Worm (Caenorhabditis elegans) whole organism, L2 larva: ENCODE data around the gene set-31.

ENCODE experiments used
- C34F6.9 ChIP-seq: fragments of 150-350 bp; optimal IDR thresholded peaks from 2 replicates; lab custom pipeline; 2014; ENCODE audit warnings: missing biosample characterization, missing genetic modification characterization
- F13H6.1 ChIP-seq: sonication (generic microtip); optimal IDR thresholded peaks from 2 replicates; lab custom pipeline; 2016; ENCODE audit warnings: missing genetic modification characterization, missing compliant biosample characterization
- R02D3.7 ChIP-seq: fragments of 150-350 bp; optimal IDR thresholded peaks from 2 replicates; lab custom pipeline; 2014; ENCODE audit warnings: missing biosample characterization, missing genetic modification characterization
- Y55F3AM.14 ChIP-seq: fragments of 200-800 bp; sonication (Bioruptor generic); optimal IDR thresholded peaks from 2 replicates; lab custom pipeline; 2018; ENCODE audit warnings: mild to moderate bottlenecking, missing genetic modification characterization, missing compliant biosample characterization
- ZK546.5 ChIP-seq: sonication (generic microtip); optimal IDR thresholded peaks from 2 replicates; lab custom pipeline; 2017; ENCODE audit warnings: missing biosample characterization, missing genetic modification characterization
- alr-1 ChIP-seq: fragments of 150-350 bp; optimal IDR thresholded peaks from 2 replicates; lab custom pipeline; 2014; ENCODE audit warnings: missing biosample characterization, missing genetic modification characterization
- aly-2 ChIP-seq: fragments of 150-350 bp; optimal IDR thresholded peaks from 2 replicates; lab custom pipeline; 2014; ENCODE audit warnings: missing biosample characterization, missing genetic modification characterization
- ama-1 ChIP-seq: fragments of 150-350 bp; optimal IDR thresholded peaks from 2 replicates; lab custom pipeline; 2018; ENCODE audit warnings: inconsistent platforms
- blmp-1 ChIP-seq: sonication (generic microtip); optimal IDR thresholded peaks from 2 replicates; lab custom pipeline; 2017; ENCODE audit warnings: missing genetic modification characterization, mild to moderate bottlenecking, missing compliant biosample characterization, antibody characterized with exemption, moderate library complexity; ENCODE audit not compliant: insufficient read depth
- ceh-16 ChIP-seq: fragments of 150-350 bp; optimal IDR thresholded peaks from 2 replicates; lab custom pipeline; 2014; ENCODE audit warnings: missing biosample characterization, missing genetic modification characterization
- ceh-82 ChIP-seq: fragments of 150-350 bp; optimal IDR thresholded peaks from 2 replicates; lab custom pipeline; 2014; ENCODE audit warnings: missing biosample characterization, missing genetic modification characterization
- crh-2 ChIP-seq: sonication (generic microtip); optimal IDR thresholded peaks from 2 replicates; lab custom pipeline; 2017; ENCODE audit warnings: missing biosample characterization, missing genetic modification characterization
- dmd-4 ChIP-seq: sonication (generic microtip); optimal IDR thresholded peaks from 2 replicates; lab custom pipeline; 2017; ENCODE audit warnings: missing biosample characterization, missing genetic modification characterization
- egl-27 ChIP-seq: sonication (generic microtip); optimal IDR thresholded peaks from 3 replicates; lab custom pipeline; 2017; ENCODE audit warnings: missing biosample characterization, missing genetic modification reagents, missing genetic modification characterization
- elt-1 ChIP-seq: fragments of 150-350 bp; optimal IDR thresholded peaks from 2 replicates; lab custom pipeline; 2014; ENCODE audit warnings: missing biosample characterization, missing genetic modification characterization
- elt-3 ChIP-seq: sonication (generic microtip); optimal IDR thresholded peaks from 2 replicates; lab custom pipeline; 2017; ENCODE audit warnings: missing biosample characterization, missing genetic modification characterization
- gmeb-1 ChIP-seq: fragments of 150-350 bp; optimal IDR thresholded peaks from 2 replicates; lab custom pipeline; 2014; ENCODE audit warnings: missing biosample characterization, missing genetic modification characterization
- lin-13 ChIP-seq: fragments of 150-350 bp; optimal IDR thresholded peaks from 2 replicates; lab custom pipeline; 2014; ENCODE audit warnings: missing biosample characterization, missing genetic modification reagents, missing genetic modification characterization
- lin-39 ChIP-seq: fragments of 150-350 bp; optimal IDR thresholded peaks from 2 replicates; lab custom pipeline; 2014; ENCODE audit warnings: missing biosample characterization, missing genetic modification reagents, missing genetic modification characterization
- lsy-2 ChIP-seq, 2 experiments: fragments of 150-350 bp in 1 of 2; sonication (generic microtip) in 1 of 2; optimal IDR thresholded peaks; 2 replicates each; lab custom pipeline; 2014 to 2017; ENCODE audit warnings: missing biosample characterization in 2 of 2, missing genetic modification characterization in 2 of 2
- mab-5 ChIP-seq: fragments of 150-350 bp; optimal IDR thresholded peaks from 2 replicates; lab custom pipeline; 2014; ENCODE audit warnings: missing biosample characterization, missing genetic modification characterization
- mbf-1 ChIP-seq: sonication (generic microtip); optimal IDR thresholded peaks from 2 replicates; lab custom pipeline; 2017; ENCODE audit warnings: missing biosample characterization, missing genetic modification characterization
- nhr-10 ChIP-seq: sonication (generic microtip); optimal IDR thresholded peaks from 2 replicates; lab custom pipeline; 2017; ENCODE audit warnings: missing biosample characterization, missing genetic modification characterization
- nhr-11 ChIP-seq: fragments of 150-350 bp; optimal IDR thresholded peaks from 2 replicates; lab custom pipeline; 2014; ENCODE audit warnings: missing biosample characterization, missing genetic modification characterization
- nhr-12 ChIP-seq: fragments of 150-350 bp; optimal IDR thresholded peaks from 2 replicates; lab custom pipeline; 2014; ENCODE audit warnings: missing biosample characterization, missing genetic modification characterization
- nhr-129 ChIP-seq: fragments of 150-350 bp; optimal IDR thresholded peaks from 2 replicates; lab custom pipeline; 2014; ENCODE audit warnings: missing biosample characterization, missing genetic modification characterization
- nhr-21 ChIP-seq: fragments of 150-350 bp; optimal IDR thresholded peaks from 2 replicates; lab custom pipeline; 2014; ENCODE audit warnings: missing biosample characterization, missing genetic modification characterization
- nhr-237 ChIP-seq: fragments of 150-350 bp; optimal IDR thresholded peaks from 2 replicates; lab custom pipeline; 2014; ENCODE audit warnings: missing biosample characterization, missing genetic modification characterization
- nhr-6 ChIP-seq: fragments of 150-350 bp; optimal IDR thresholded peaks from 2 replicates; lab custom pipeline; 2014; ENCODE audit warnings: missing biosample characterization, missing genetic modification characterization
- nhr-77 ChIP-seq: fragments of 150-350 bp; optimal IDR thresholded peaks from 2 replicates; lab custom pipeline; 2014; ENCODE audit warnings: missing biosample characterization, missing genetic modification characterization
- peb-1 ChIP-seq: fragments of 150-350 bp; optimal IDR thresholded peaks from 2 replicates; lab custom pipeline; 2014; ENCODE audit warnings: missing biosample characterization, missing genetic modification characterization
- sem-4 ChIP-seq: fragments of 150-350 bp; optimal IDR thresholded peaks from 2 replicates; lab custom pipeline; 2014; ENCODE audit warnings: missing biosample characterization, missing genetic modification reagents, missing genetic modification characterization
- skn-1 ChIP-seq: sonication (generic microtip); optimal IDR thresholded peaks from 2 replicates; lab custom pipeline; 2017; ENCODE audit warnings: missing biosample characterization, missing genetic modification characterization
- sma-3 ChIP-seq: sonication (generic microtip); optimal IDR thresholded peaks from 2 replicates; lab custom pipeline; 2016; ENCODE audit warnings: missing genetic modification reagents, missing genetic modification characterization, missing compliant biosample characterization
- sma-9 ChIP-seq, 2 experiments: fragments of 150-350 bp in 1 of 2; sonication (generic microtip) in 1 of 2; optimal IDR thresholded peaks; 2 replicates each; lab custom pipeline; 2014 to 2016; ENCODE audit warnings: missing genetic modification characterization in 2 of 2, mild to moderate bottlenecking in 1 of 2, missing biosample characterization in 1 of 2, missing compliant biosample characterization in 1 of 2, missing genetic modification reagents in 1 of 2, moderate library complexity in 1 of 2
- snpc-4 ChIP-seq: fragments of 150-350 bp; optimal IDR thresholded peaks from 2 replicates; lab custom pipeline; 2014; ENCODE audit warnings: missing biosample characterization, missing genetic modification characterization
- unc-39 ChIP-seq: fragments of 150-350 bp; optimal IDR thresholded peaks from 2 replicates; lab custom pipeline; 2014; ENCODE audit warnings: missing biosample characterization, missing genetic modification characterization
- unc-55 ChIP-seq: fragments of 150-350 bp; sonication (generic microtip); optimal IDR thresholded peaks from 3 replicates; lab custom pipeline; 2014; ENCODE audit warnings: missing biosample characterization, missing genetic modification reagents, missing genetic modification characterization
- zag-1 ChIP-seq: fragments of 150-350 bp; optimal IDR thresholded peaks from 2 replicates; lab custom pipeline; 2014; ENCODE audit warnings: missing biosample characterization, missing genetic modification characterization
- ztf-1 ChIP-seq: fragments of 200-800 bp; sonication (Bioruptor generic); conservative IDR thresholded peaks from 2 replicates; pipeline ENCODE4 v1.3.6; 2022; ENCODE audit warnings: missing genetic modification characterization, missing compliant biosample characterization
- ztf-4 ChIP-seq: fragments of 150-350 bp; optimal IDR thresholded peaks from 2 replicates; lab custom pipeline; 2014; ENCODE audit warnings: missing biosample characterization, missing genetic modification characterization

Gene set-31

ce11 chrV:14414964-14415564 lies 2.6 kb upstream of the set-31 start, which contains the start of the genes nxf-1 and C15H11.11 (continued):
- no peak for TF ChIP-seq mab-5 (tag; lab: Kevin White, UChicago)
- no peak for TF ChIP-seq ceh-82 (tag; lab: Kevin White, UChicago)
- peak; percentile 70 for TF ChIP-seq unc-55
- TF ChIP-seq sma-9 (GFP tag; optimal IDR thresholded peaks at IDR 0.05; lab: Kevin White, UChicago): peak; percentile 71
- TF ChIP-seq sma-9 (tag; optimal IDR thresholded peaks at IDR 0.05; lab: Kevin White, UChicago): no peak
- peak; percentile 47 for TF ChIP-seq lin-13 (GFP tag; lab: Kevin White, UChicago)
- TF ChIP-seq ztf-1 (GFP tag; lab: Robert Waterston, UW): no peak
- no peak for TF ChIP-seq nhr-11 (tag; lab: Kevin White, UChicago)
- no peak for TF ChIP-seq nhr-237 (tag; lab: Kevin White, UChicago)
- TF ChIP-seq nhr-10 (tag; lab: Kevin White, UChicago): no peak
- TF ChIP-seq skn-1: no peak
- no peak for TF ChIP-seq elt-3 (tag; lab: Kevin White, UChicago)
- TF ChIP-seq dmd-4: no peak
- no peak for TF ChIP-seq R02D3.7
- no peak for TF ChIP-seq lin-39 (tag; lab: Kevin White, UChicago)
- TF ChIP-seq egl-27 (tag; lab: Kevin White, UChicago): no peak
- peak; percentile 19 for TF ChIP-seq snpc-4 (tag; lab: Kevin White, UChicago)
- TF ChIP-seq blmp-1 (tag; lab: Kevin White, UChicago): no peak

- TF ChIP-seq ztf-4 (tag; lab: Kevin White, UChicago) (no peak), sem-4 (tag; lab: Kevin White, UChicago) (no peak)
These were observed 2.2 kb downstream of the set-31 start for ce11 chrV:14419855-14420254.

ce11 chrV:14421325-14421724 lies 3.6 kb downstream of the set-31 start, which contains the start of gene dhs-22:
Gene dhs-22, minus strand, starts transcription at chrV:14421440.
- TF ChIP-seq egl-27 (tag; lab: Kevin White, UChicago): no peak
- TF ChIP-seq gmeb-1: no peak
- no peak for TF ChIP-seq Y55F3AM.14 (GFP tag; lab: Kevin White, UChicago)
- no peak for TF ChIP-seq nhr-12 (tag; lab: Kevin White, UChicago)
- no peak for TF ChIP-seq aly-2 (tag; lab: Kevin White, UChicago)
- TF ChIP-seq alr-1: no peak
- no peak for TF ChIP-seq nhr-237 (tag; lab: Kevin White, UChicago)

ce11 chrV:14422317-14422716 lies 4.6 kb downstream of the set-31 start, which contains the start of gene pas-1:
Gene pas-1, minus strand, starts transcription at chrV:14422618.
- TF ChIP-seq ceh-16 (tag; lab: Kevin White, UChicago) (no peak), nhr-77 (no peak), ZK546.5 (no peak), nhr-6 (tag; lab: Kevin White, UChicago) (no peak), nhr-21 (tag; lab: Kevin White, UChicago) (no peak), ceh-82 (tag; lab: Kevin White, UChicago) (no peak), elt-1 (no peak), mab-5 (tag; lab: Kevin White, UChicago) (no peak), nhr-129 (tag; lab: Kevin White, UChicago) (no peak), peb-1 (tag; lab: Kevin White, UChicago) (no peak), ztf-1 (GFP tag; lab: Robert Waterston, UW) (no peak), nhr-11 (tag; lab: Kevin White, UChicago) (no peak)

ce11 chrV:14423268-14423667 lies 5.6 kb downstream of the set-31 start, which contains the start of gene rpoa-12:
Gene rpoa-12, minus strand, starts transcription at chrV:14423304.
- peak; percentile 43 for TF ChIP-seq sma-9 (GFP tag; optimal IDR thresholded peaks at IDR 0.05; lab: Kevin White, UChicago)
- no peak for TF ChIP-seq sma-9 (tag; optimal IDR thresholded peaks at IDR 0.05; lab: Kevin White, UChicago)
- TF ChIP-seq dmd-4: no peak
- TF ChIP-seq ama-1 (lab: Kevin White, UChicago): no peak
- TF ChIP-seq lsy-2 (tag; optimal IDR thresholded peaks at IDR 0.05; lab: Kevin White, UChicago): peak in 1 of 2 experiments; percentile 44
- TF ChIP-seq egl-27 (tag; lab: Kevin White, UChicago): no peak
- no peak for TF ChIP-seq unc-39 (tag; lab: Kevin White, UChicago)
- TF ChIP-seq ztf-4 (tag; lab: Kevin White, UChicago): no peak
- no peak for TF ChIP-seq nhr-6 (tag; lab: Kevin White, UChicago)
- no peak for TF ChIP-seq snpc-4 (tag; lab: Kevin White, UChicago)
- TF ChIP-seq mbf-1: no peak
- no peak for TF ChIP-seq zag-1 (tag; lab: Kevin White, UChicago)
- no peak for TF ChIP-seq sem-4 (tag; lab: Kevin White, UChicago)
- no peak for TF ChIP-seq nhr-237 (tag; lab: Kevin White, UChicago)
- peak; percentile 68 for TF ChIP-seq C34F6.9
- TF ChIP-seq ceh-16 (tag; lab: Kevin White, UChicago): no peak
- TF ChIP-seq ZK546.5: no peak
- no peak for TF ChIP-seq R02D3.7
- peak; percentile 5 for TF ChIP-seq F13H6.1 (tag; lab: Kevin White, UChicago)
- TF ChIP-seq crh-2 (tag; lab: Kevin White, UChicago): peak; percentile 40
- no peak for TF ChIP-seq gmeb-1
- TF ChIP-seq unc-55: peak; percentile 58
- no peak for TF ChIP-seq nhr-10 (tag; lab: Kevin White, UChicago)
- TF ChIP-seq alr-1: no peak
- TF ChIP-seq elt-1: no peak
- TF ChIP-seq lin-39 (tag; lab: Kevin White, UChicago): no peak
- no peak for TF ChIP-seq aly-2 (tag; lab: Kevin White, UChicago)
- TF ChIP-seq lin-13 (GFP tag; lab: Kevin White, UChicago): no peak
- no peak for TF ChIP-seq nhr-12 (tag; lab: Kevin White, UChicago)
- TF ChIP-seq skn-1: peak; percentile 84
- TF ChIP-seq elt-3 (tag; lab: Kevin White, UChicago): no peak
- peak; percentile 30 for TF ChIP-seq sma-3 (GFP tag; lab: Kevin White, UChicago)
